Fruit fly (Drosophila melanogaster) whole organism, wandering third instar larva: ENCODE data around the gene Zip71B.

ENCODE experiments used
- Abd-B ChIP-seq: fragments of >200 bp; optimal IDR thresholded peaks from 2 replicates; lab custom pipeline; 2017; ENCODE audit warnings: missing biosample characterization, missing genetic modification characterization
- CG9705 ChIP-seq: fragments of 200-800 bp; sonication (Bioruptor generic); optimal IDR thresholded peaks from 2 replicates; lab custom pipeline; 2018; ENCODE audit warnings: missing biosample characterization, mild to moderate bottlenecking, missing genetic modification characterization
- CrebA ChIP-seq: fragments of 200-800 bp; sonication (Bioruptor generic); optimal IDR thresholded peaks from 2 replicates; lab custom pipeline; 2016; ENCODE audit warnings: missing biosample characterization, mild to moderate bottlenecking, missing genetic modification characterization, borderline replicate concordance
- Dfd ChIP-seq: fragments of >200 bp; optimal IDR thresholded peaks from 2 replicates; lab custom pipeline; 2017; ENCODE audit warnings: missing biosample characterization, missing genetic modification characterization
- GATAd ChIP-seq: sonication (Bioruptor generic); optimal IDR thresholded peaks from 2 replicates; lab custom pipeline; 2016; ENCODE audit warnings: missing biosample characterization, missing genetic modification characterization
- HLH106 ChIP-seq: fragments of 200-800 bp; optimal IDR thresholded peaks from 3 replicates; lab custom pipeline; 2019; ENCODE audit warnings: missing biosample characterization, mild to moderate bottlenecking, missing genetic modification characterization, moderate library complexity
- Hnf4 ChIP-seq: fragments of 200-800 bp; sonication (Bioruptor generic); optimal IDR thresholded peaks from 2 replicates; lab custom pipeline; 2016; ENCODE audit warnings: missing biosample characterization, mild to moderate bottlenecking, missing genetic modification characterization
- Hr78 ChIP-seq: fragments of >200 bp; optimal IDR thresholded peaks from 2 replicates; lab custom pipeline; 2017; ENCODE audit warnings: missing biosample characterization, missing genetic modification characterization
- Jra ChIP-seq: sonication (Bioruptor generic); optimal IDR thresholded peaks from 2 replicates; lab custom pipeline; 2016; ENCODE audit warnings: missing biosample characterization, missing genetic modification characterization
- Mio ChIP-seq: sonication (Bioruptor generic); optimal IDR thresholded peaks from 2 replicates; lab custom pipeline; 2016; ENCODE audit warnings: missing biosample characterization, missing genetic modification characterization
- Myc ChIP-seq: fragments of >200 bp; optimal IDR thresholded peaks from 2 replicates; lab custom pipeline; 2017
- Rel ChIP-seq, 2 experiments: fragments of 200-800 bp; sonication (Bioruptor generic) in 1 of 2; optimal IDR thresholded peaks; 2 replicates in 1 of 2; 3 replicates in 1 of 2; lab custom pipeline; 2016 to 2019; ENCODE audit warnings: mild to moderate bottlenecking in 2 of 2, missing biosample characterization in 2 of 2, missing genetic modification characterization in 2 of 2, moderate library complexity in 1 of 2
- Sp1 ChIP-seq: fragments of 200-800 bp; sonication (Bioruptor generic); optimal IDR thresholded peaks from 3 replicates; lab custom pipeline; 2019; ENCODE audit warnings: missing biosample characterization, mild to moderate bottlenecking, missing genetic modification characterization, moderate library complexity
- Vsx2 ChIP-seq: fragments of 200-300, 225-300 bp; sonication (Bioruptor generic); optimal IDR thresholded peaks from 2 replicates; lab custom pipeline; 2018; ENCODE audit warnings: missing biosample characterization, missing genetic modification characterization; ENCODE audit not compliant: partially characterized antibody
- br ChIP-seq: fragments of 200-800 bp; sonication (Bioruptor generic); optimal IDR thresholded peaks from 2 replicates; lab custom pipeline; 2016; ENCODE audit warnings: missing biosample characterization, missing genetic modification characterization
- dl ChIP-seq, 2 experiments: fragments of 175-275, 200-275 bp in 1 of 2; fragments of 200-275 bp in 1 of 2; sonication (Bioruptor generic); optimal IDR thresholded peaks; lab custom pipeline; 2018; ENCODE audit warnings: mild to moderate bottlenecking in 2 of 2, missing biosample characterization in 2 of 2, missing genetic modification characterization in 2 of 2, moderate library complexity in 2 of 2; ENCODE audit not compliant: partially characterized antibody in 2 of 2, insufficient read depth in 1 of 2
- dmrt93B ChIP-seq: fragments of 200-800 bp; sonication (Bioruptor generic); optimal IDR thresholded peaks from 2 replicates; lab custom pipeline; 2018; ENCODE audit warnings: missing biosample characterization, mild to moderate bottlenecking, missing genetic modification characterization
- ey ChIP-seq: fragments of 200-800 bp; sonication (Bioruptor generic); optimal IDR thresholded peaks from 2 replicates; lab custom pipeline; 2016; ENCODE audit warnings: missing biosample characterization, missing genetic modification characterization
- foxo ChIP-seq, 2 experiments: fragments of 200-800 bp; sonication (Bioruptor generic); optimal IDR thresholded peaks; 2 replicates in 1 of 2; 3 replicates in 1 of 2; lab custom pipeline; 2016 to 2017; ENCODE audit warnings: missing biosample characterization in 2 of 2, missing genetic modification characterization in 2 of 2
- fru ChIP-seq: fragments of 200-800 bp; sonication (Bioruptor generic); optimal IDR thresholded peaks from 3 replicates; lab custom pipeline; 2016; ENCODE audit warnings: missing biosample characterization, mild to moderate bottlenecking, missing genetic modification characterization
- h ChIP-seq: fragments of 200-800 bp; sonication (Bioruptor generic); optimal IDR thresholded peaks from 3 replicates; lab custom pipeline; 2016; ENCODE audit warnings: missing biosample characterization, mild to moderate bottlenecking, missing genetic modification characterization
- jim ChIP-seq: fragments of 175-275, 200-325 bp; sonication (Bioruptor generic); optimal IDR thresholded peaks from 2 replicates; lab custom pipeline; 2016; ENCODE audit warnings: missing biosample characterization, mild to moderate bottlenecking, missing genetic modification characterization
- lola ChIP-seq: fragments of >200 bp; optimal IDR thresholded peaks from 2 replicates; lab custom pipeline; 2017; ENCODE audit warnings: missing biosample characterization, missing genetic modification characterization
- pan ChIP-seq: fragments of >200 bp; optimal IDR thresholded peaks from 2 replicates; lab custom pipeline; 2017
- psq ChIP-seq: fragments of 200-800 bp; sonication (Bioruptor generic); optimal IDR thresholded peaks from 3 replicates; lab custom pipeline; 2017; ENCODE audit warnings: missing biosample characterization, mild to moderate bottlenecking, missing genetic modification characterization, moderate library complexity
- rgr ChIP-seq: fragments of 200-800 bp; sonication (Bioruptor generic); optimal IDR thresholded peaks from 3 replicates; lab custom pipeline; 2016; ENCODE audit warnings: missing biosample characterization, mild to moderate bottlenecking, missing genetic modification characterization
- sage ChIP-seq: fragments of 200-800 bp; sonication (Bioruptor generic); optimal IDR thresholded peaks from 2 replicates; lab custom pipeline; 2016; ENCODE audit warnings: missing biosample characterization, mild to moderate bottlenecking, missing genetic modification characterization
- sv ChIP-seq: fragments of 200-800 bp; sonication (Bioruptor generic); optimal IDR thresholded peaks from 3 replicates; lab custom pipeline; 2016; ENCODE audit warnings: missing biosample characterization, missing genetic modification characterization
- tai ChIP-seq: sonication (Bioruptor generic); optimal IDR thresholded peaks from 2 replicates; lab custom pipeline; 2016; ENCODE audit warnings: missing biosample characterization, missing genetic modification characterization
- usp ChIP-seq: fragments of >200 bp; optimal IDR thresholded peaks from 2 replicates; lab custom pipeline; 2017; ENCODE audit warnings: missing biosample characterization, missing genetic modification characterization
- woc ChIP-seq: sonication (Bioruptor generic); optimal IDR thresholded peaks from 2 replicates; lab custom pipeline; 2016; ENCODE audit warnings: missing biosample characterization, mild to moderate bottlenecking, missing genetic modification characterization

The Zip71B gene

DNA sequence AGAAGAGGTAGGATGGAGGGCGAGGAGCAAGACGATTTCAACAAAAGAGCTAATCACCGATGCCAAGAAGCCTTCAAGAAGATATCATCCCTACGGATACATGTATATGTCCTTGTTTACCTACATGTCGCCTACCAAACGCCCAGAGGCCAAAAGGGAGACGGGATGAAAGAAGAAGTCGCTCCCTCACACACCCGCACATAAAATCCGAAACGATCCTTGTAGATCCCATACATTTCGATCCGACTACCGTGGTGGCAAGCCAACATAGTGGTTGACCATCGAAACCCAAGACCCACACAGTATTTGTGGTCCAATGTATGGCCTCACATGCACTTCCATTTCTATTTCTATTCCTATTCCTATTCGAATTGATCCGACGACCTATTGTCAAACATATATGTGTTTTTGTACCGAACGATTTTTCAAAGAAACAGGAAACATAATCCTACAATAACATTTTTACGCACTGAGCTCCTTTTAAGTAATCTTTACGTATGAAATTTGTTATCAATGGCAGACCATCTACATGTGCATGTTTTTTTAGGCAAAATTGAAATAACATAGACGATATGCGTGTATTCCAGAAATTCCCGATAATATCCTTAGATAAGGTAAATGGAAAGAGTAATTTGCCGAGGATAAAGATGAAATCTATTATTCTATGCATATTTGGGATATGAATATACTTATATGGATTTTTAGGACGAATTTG lies 33.3 kb upstream of the Zip71B start:
- TF ChIP-seq usp (GFP tag; lab: Kevin White, UChicago) (no peak), CrebA (no peak), Abd-B (no peak), psq (GFP tag; lab: Kevin White, UChicago) (no peak), lola (GFP tag; lab: Kevin White, UChicago) (no peak), woc (GFP tag; lab: Kevin White, UChicago) (no peak), dmrt93B (GFP tag; lab: Kevin White, UChicago) (no peak), Sp1 (no peak), GATAd (GFP tag; lab: Kevin White, UChicago) (no peak), Myc (lab: Kevin White, UChicago) (no peak), Jra (GFP tag; lab: Kevin White, UChicago) (no peak), Dfd (GFP tag; lab: Kevin White, UChicago) (no peak), dl (GFP tag; optimal IDR thresholded peaks at IDR 0.05; lab: Kevin White, UChicago; ENCODE audit: insufficient read depth in 1 of 2, partially characterized antibody in 2 of 2) (no peak), tai (GFP tag; lab: Kevin White, UChicago) (no peak)
- TF ChIP-seq, all 38 proteins: peak for 0

dm6 chr3L:14960549-14960948 lies 31.5 kb upstream of the Zip71B start:
- no peak for TF ChIP-seq Vsx2 (GFP tag; lab: Kevin White, UChicago)
- no peak for TF ChIP-seq HLH106 (tag; lab: Kevin White, UChicago)

DNA sequence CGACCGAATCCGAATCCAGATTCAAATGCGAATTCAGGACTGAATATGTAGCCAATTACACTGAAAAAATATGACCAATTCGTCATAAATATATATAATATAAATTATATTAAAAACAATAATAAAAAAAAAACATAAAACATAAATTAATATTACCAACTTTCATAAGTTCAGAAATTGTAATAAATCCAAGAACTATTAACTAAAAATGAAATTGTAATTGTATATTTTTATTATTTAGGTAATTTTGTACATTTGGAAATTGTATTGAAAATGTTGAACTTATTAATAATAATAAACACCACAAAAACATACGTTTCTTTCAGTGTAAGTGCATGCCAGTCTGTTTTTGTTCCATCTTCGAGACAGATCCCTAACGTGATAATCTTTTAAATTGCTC lies 31.1 kb upstream of the Zip71B start:
- TF ChIP-seq HLH106 (tag; lab: Kevin White, UChicago) (no peak), sage (GFP tag; lab: Kevin White, UChicago) (no peak), pan (no peak), Vsx2 (GFP tag; lab: Kevin White, UChicago) (no peak), br (no peak), dmrt93B (GFP tag; lab: Kevin White, UChicago) (no peak), lola (GFP tag; lab: Kevin White, UChicago) (no peak), GATAd (GFP tag; lab: Kevin White, UChicago) (no peak), usp (GFP tag; lab: Kevin White, UChicago) (no peak), foxo (GFP tag; optimal IDR thresholded peaks at IDR 0.05; lab: Kevin White, UChicago) (no peak), sv (GFP tag; lab: Kevin White, UChicago) (no peak), Sp1 (no peak), Mio (no peak), dl (GFP tag; optimal IDR thresholded peaks at IDR 0.05; lab: Kevin White, UChicago; ENCODE audit: insufficient read depth in 1 of 2, partially characterized antibody in 2 of 2) (no peak), Dfd (GFP tag; lab: Kevin White, UChicago) (no peak), Hr78 (no peak), Hnf4 (no peak), rgr (GFP tag; lab: Kevin White, UChicago) (no peak)

DNA sequence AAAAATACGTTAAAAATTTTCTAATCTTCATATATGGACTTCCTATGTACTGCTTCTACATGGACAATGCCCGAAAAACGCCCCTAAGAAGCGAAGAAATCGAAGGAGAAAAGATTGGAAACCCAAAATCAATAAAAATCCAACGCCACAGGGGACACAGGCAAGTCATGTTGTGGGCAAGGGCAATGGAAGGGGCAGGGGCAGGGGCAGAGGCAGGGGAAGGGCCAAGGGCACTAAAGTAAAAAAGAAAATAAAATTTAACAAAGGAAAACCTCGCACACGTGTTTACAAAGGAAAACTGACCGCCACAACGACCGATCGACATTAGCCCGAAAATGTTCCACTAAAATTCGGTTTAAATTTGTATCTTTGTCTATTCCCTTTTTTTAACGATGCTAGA lies 29.4 kb upstream of the Zip71B start:
- TF ChIP-seq fru (no peak), Hr78 (no peak), Rel (GFP tag; optimal IDR thresholded peaks at IDR 0.05; lab: Kevin White, UChicago) (no peak), Rel (tag; optimal IDR thresholded peaks at IDR 0.05; lab: Kevin White, UChicago) (no peak), jim (GFP tag; lab: Kevin White, UChicago) (no peak), Sp1 (no peak), br (no peak), CG9705 (GFP tag; lab: Kevin White, UChicago) (no peak), ey (no peak), Vsx2 (GFP tag; lab: Kevin White, UChicago) (no peak), Myc (lab: Kevin White, UChicago) (no peak), psq (GFP tag; lab: Kevin White, UChicago) (no peak)
- TF ChIP-seq, all 38 proteins: peak for 0

DNA sequence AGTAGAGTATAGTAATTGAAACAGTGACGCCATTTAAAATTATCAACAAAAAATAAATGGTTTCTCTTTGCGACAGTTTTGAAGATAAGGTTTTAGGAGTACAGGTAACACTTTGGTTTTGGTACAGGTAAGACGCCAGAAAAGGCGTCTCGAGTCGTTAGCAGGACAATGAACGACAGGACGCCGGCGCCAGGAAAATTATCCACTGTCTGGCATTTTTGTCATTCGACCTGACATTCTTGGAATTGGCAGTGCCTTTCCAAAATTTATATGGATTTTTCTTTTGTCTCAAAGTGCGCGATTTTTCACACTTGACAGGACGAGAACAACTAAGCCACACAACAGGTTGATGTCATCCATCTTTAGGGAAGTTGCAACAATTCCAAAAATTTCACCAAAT lies 27.2 kb upstream of the Zip71B start:
- TF ChIP-seq sage (GFP tag; lab: Kevin White, UChicago): no peak
- TF ChIP-seq h (GFP tag; lab: Kevin White, UChicago): no peak
- TF ChIP-seq Vsx2 (GFP tag; lab: Kevin White, UChicago): no peak
- no peak for TF ChIP-seq sv (GFP tag; lab: Kevin White, UChicago)
- TF ChIP-seq, all 38 proteins: peak for 0
